Fruit fly (Drosophila melanogaster): ENCODE results near the gene CG6726.

Gene CG6726

DNA sequence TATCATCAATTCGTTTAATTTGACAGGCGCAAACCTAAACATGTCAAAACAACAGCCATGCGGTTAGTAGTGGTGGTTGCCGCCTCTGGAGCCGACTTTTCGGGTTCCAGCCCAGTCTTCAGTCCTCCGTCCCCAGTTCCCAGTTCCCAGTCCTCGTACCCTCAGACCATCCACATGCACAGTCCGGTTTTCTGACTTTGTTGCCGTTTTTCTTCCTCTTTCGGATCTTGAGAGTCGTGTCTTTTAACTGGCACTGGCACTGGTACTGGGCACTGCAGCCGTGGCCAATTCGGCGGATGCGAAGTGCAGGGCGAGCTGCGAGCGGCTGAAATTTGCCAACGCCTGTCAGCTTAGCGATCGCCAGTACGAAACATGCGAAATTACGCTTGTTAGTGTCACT is 40.8 kb downstream of the CG6726 start:
- no peak for TF ChIP-seq usp (GFP tag; optimal IDR thresholded peaks at IDR 0.05)
- TF ChIP-seq EcR (GFP tag; optimal IDR thresholded peaks at IDR 0.05), result no peak
- TF ChIP-seq pan (optimal IDR thresholded peaks at IDR 0.05), result no peak
- no peak for TF ChIP-seq CG8478 (optimal IDR thresholded peaks at IDR 0.05)
- no peak for TF ChIP-seq Dll (optimal IDR thresholded peaks at IDR 0.05)
- TF ChIP-seq psq (optimal IDR thresholded peaks at IDR 0.05), result no peak

DNA sequence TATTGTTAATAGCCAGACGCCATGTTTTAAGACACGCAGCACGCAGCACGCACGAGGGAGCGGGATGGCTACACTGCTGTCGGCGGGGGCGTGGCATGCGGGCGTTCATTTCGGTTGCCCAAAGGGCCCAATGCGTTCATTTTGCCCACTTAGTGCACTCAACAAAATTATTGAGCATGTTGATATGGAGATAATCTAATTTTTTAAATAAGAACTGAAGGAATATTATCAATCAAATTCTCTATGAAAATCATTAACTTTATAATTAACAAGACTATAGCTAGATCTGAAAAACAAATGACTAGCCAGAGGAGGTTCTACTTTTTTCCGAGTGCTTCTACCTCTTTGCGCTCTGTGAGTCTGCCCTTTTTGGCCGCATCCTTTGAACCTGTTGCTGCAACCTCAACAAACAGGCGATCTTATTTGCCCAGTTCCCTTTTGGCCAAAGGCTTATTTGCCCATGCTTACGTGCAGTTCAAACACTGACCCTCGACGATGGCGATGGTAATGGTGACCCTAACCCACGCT is 41.8 kb downstream of the CG6726 start:
- no peak for TF ChIP-seq psq (optimal IDR thresholded peaks at IDR 0.05)
- no peak for TF ChIP-seq pan (optimal IDR thresholded peaks at IDR 0.05)
- no peak for TF ChIP-seq Dll (optimal IDR thresholded peaks at IDR 0.05)
- TF ChIP-seq usp (GFP tag; optimal IDR thresholded peaks at IDR 0.05), result no peak
- TF ChIP-seq CG8478 (optimal IDR thresholded peaks at IDR 0.05), result no peak
- no peak for TF ChIP-seq EcR (GFP tag; optimal IDR thresholded peaks at IDR 0.05)

DNA sequence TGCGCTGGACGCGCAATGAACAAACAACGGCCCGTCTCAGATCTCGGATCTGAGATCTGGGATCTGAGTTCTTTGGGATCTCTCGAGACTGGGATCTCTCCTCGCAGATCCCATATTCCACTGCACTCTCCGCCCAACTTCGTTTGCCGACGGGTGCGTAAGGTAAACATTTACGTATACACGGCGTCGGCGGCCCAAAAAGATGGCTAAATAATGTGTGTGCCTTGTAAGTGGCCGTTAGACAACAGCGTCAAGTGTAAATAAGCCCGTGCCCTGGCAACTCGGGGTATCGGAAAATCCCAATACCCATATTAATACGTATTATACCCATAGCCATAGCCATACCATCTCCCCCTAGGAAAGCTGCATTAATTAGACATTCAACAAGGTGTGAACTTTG is 43.2 kb downstream of the CG6726 start:
- TF ChIP-seq psq (optimal IDR thresholded peaks at IDR 0.05) (no peak), Dll (optimal IDR thresholded peaks at IDR 0.05) (no peak), usp (GFP tag; optimal IDR thresholded peaks at IDR 0.05) (no peak), EcR (GFP tag; optimal IDR thresholded peaks at IDR 0.05) (no peak), CG8478 (optimal IDR thresholded peaks at IDR 0.05) (no peak)

DNA sequence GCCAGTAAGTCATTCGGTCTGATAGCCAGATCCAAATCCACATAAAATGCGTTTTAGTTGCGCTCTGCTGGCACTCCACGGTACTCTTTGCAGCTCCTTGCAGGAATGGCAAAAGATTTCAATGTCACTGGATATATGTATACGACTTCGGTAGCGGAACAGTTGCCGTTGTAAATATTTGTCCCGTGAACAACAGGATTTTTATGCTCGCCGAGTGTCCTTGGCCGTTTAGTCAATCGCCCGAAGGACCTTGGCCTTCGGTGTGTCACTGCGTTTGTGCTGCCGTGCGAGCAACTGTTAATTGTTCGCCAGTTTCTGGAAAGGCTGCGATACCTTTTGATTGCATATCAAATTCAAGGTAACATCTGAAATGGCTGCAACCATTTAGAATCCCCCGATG is 46.9 kb downstream of the CG6726 start:
- TF ChIP-seq pan (optimal IDR thresholded peaks at IDR 0.05) (no peak), Dll (optimal IDR thresholded peaks at IDR 0.05) (no peak), psq (optimal IDR thresholded peaks at IDR 0.05) (no peak), usp (GFP tag; optimal IDR thresholded peaks at IDR 0.05) (no peak), CG8478 (optimal IDR thresholded peaks at IDR 0.05) (no peak), EcR (GFP tag; optimal IDR thresholded peaks at IDR 0.05) (no peak)

DNA sequence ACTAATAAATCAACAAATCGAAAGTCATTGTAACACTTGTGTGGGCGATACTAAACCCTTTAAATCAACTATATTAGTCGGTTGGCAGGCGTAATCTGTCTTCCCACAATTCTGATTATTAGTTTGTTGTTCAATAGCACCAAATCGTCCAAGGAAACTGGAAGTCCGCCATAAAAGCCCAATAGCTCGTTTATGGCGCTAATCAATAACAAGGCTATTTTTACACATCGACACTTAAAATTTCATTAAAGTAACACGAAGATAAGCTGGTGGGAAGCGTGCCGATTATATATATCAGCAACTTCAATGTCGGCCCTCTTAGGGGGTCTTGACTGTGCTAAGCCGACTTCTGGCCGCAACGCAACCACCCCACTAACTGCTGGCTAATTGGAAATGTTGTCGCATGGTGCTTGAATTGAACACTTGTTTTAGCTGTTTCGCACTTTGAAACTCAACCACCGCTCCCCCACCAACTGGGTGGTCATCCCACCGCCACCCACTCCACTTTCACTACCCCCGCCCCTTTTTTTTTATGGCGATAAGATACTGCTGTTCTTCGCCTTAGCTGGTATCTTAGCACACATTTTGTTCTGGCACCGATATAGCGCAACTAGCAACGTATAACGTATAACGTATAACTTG is 47.6 kb downstream of the CG6726 start:
- TF ChIP-seq Dll (optimal IDR thresholded peaks at IDR 0.05) (no peak), psq (optimal IDR thresholded peaks at IDR 0.05) (no peak), pan (optimal IDR thresholded peaks at IDR 0.05) (no peak), CG8478 (optimal IDR thresholded peaks at IDR 0.05) (no peak), usp (GFP tag; optimal IDR thresholded peaks at IDR 0.05) (no peak), EcR (GFP tag; optimal IDR thresholded peaks at IDR 0.05) (no peak)

DNA sequence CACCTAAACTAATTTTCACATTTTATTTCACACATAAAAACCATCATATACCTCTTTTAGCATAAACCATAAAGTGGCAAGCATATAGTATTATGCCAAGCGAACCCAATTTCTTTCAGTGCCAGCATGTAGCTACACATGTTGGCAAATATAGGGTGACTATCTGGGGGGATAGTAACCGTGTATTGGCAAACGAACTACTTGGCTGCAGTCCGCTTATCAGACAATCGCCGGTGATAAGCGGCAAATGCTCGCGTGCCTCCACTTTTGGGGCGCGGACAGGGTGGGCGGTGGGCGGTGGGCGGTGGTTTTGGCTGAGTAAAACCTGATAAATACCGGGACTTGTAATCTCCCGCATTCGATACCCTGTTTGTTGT is 48.1 kb downstream of the CG6726 start:
- no peak for TF ChIP-seq Dll (optimal IDR thresholded peaks at IDR 0.05)
- no peak for TF ChIP-seq EcR (GFP tag; optimal IDR thresholded peaks at IDR 0.05)
- no peak for TF ChIP-seq usp (GFP tag; optimal IDR thresholded peaks at IDR 0.05)
- TF ChIP-seq CG8478 (optimal IDR thresholded peaks at IDR 0.05), result no peak
- TF ChIP-seq pan (optimal IDR thresholded peaks at IDR 0.05), result no peak
- TF ChIP-seq psq (optimal IDR thresholded peaks at IDR 0.05), result no peak

DNA sequence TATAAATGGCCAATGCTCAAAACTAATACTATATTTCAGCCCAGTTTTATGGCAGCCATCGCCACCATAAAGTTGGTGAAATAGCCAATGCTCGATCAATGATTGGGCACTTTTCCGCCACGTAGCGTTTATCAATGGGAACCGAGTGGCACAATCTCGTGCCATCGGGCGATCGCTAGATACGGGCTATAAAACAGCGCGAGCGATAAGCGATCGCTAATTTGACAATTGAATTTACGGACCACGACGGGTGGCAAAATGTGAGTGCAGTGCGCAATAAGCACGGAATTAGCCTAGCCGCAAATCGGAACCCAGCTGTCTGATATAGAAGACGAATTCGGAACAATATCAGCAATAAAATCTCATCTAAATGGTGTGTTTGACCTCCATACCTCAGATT is 48.8 kb downstream of the CG6726 start:
- TF ChIP-seq usp (GFP tag; optimal IDR thresholded peaks at IDR 0.05) (no peak), Dll (optimal IDR thresholded peaks at IDR 0.05) (no peak), CG8478 (optimal IDR thresholded peaks at IDR 0.05) (no peak)

DNA sequence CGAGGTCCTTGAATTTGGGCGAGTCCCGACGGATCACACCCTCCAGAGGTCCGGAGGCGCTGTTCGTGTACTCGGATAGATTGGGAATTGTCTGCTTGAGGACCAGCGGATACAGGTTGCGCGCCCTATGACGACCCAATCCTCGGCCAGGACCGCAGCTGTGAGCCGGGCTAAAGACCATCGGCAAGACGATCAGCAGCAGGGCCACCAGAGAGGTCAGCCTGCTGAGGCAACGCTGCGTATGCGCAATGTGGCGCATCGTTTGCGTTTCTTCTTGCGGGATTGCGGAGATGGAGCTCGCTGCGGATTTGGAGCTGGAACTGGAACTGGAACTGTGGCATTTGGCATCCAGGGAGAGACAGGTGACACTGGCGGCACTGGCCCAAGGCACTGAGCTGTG is 49.6 kb downstream of the CG6726 start:
- no peak for TF ChIP-seq CG8478 (optimal IDR thresholded peaks at IDR 0.05)
- no peak for TF ChIP-seq pan (optimal IDR thresholded peaks at IDR 0.05)

DNA sequence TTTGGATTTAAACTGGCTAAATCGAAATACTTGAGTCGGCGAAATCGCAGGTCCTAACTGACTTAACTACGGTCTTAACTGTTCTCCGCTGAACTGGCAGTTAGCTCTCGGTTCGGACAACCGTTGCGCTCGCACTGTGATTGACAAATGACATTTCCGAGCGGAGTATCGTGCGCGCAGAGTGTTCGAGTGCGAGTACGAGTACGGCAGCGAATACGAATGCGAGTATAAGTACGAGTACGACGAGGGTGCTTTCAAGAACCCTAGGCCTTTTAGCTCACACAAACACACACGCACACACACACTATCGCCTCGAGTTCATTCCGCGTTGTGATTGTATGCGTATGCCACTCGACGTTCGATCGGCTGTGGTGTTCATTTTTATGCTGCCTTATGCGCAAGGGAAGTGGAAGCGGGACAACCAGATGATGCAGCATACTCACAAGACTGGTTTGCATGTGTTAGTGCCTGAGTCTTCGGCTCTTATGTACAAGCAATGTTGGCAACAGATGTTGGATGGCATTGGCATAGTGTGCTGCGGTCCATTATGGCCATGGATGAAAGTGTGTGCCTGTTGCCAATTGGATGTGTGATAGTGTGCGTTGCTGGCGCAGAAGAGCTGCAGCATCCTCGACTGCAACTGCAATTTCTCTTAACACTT is 50.3 kb downstream of the CG6726 start, which contains the start of gene hh:
Gene hh (minus strand): TSS at position 229 of the 661 bp plus-strand sequence.
- TF ChIP-seq psq (optimal IDR thresholded peaks at IDR 0.05) (no peak), CG8478 (optimal IDR thresholded peaks at IDR 0.05) (peak; percentile 70), usp (GFP tag; optimal IDR thresholded peaks at IDR 0.05) (no peak), pan (optimal IDR thresholded peaks at IDR 0.05) (no peak), Dll (optimal IDR thresholded peaks at IDR 0.05) (no peak), EcR (GFP tag; optimal IDR thresholded peaks at IDR 0.05) (no peak)

DNA sequence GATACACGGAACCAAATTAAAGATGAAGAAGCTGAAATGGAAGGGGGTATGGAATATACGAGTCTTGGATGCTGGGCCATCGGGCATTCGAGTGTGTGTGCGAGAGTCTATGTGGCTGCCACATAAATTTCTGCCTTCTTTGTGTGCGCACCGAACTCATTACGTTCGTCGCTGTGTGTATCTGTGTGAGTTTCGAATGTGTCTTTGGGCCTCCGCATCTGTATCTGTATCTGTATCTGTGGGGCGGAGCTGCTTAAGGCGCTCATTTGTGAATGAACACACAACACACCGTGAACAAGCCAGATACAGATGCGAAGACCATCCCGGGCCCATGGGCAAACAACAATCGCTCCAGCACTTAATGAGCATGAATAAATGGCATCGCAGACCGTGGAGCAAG is 51.9 kb downstream of the CG6726 start:
- TF ChIP-seq usp (GFP tag; optimal IDR thresholded peaks at IDR 0.05) (no peak), CG8478 (optimal IDR thresholded peaks at IDR 0.05) (no peak), Dll (optimal IDR thresholded peaks at IDR 0.05) (peak; percentile 38), EcR (GFP tag; optimal IDR thresholded peaks at IDR 0.05) (no peak), psq (optimal IDR thresholded peaks at IDR 0.05) (no peak), pan (optimal IDR thresholded peaks at IDR 0.05) (no peak)

DNA sequence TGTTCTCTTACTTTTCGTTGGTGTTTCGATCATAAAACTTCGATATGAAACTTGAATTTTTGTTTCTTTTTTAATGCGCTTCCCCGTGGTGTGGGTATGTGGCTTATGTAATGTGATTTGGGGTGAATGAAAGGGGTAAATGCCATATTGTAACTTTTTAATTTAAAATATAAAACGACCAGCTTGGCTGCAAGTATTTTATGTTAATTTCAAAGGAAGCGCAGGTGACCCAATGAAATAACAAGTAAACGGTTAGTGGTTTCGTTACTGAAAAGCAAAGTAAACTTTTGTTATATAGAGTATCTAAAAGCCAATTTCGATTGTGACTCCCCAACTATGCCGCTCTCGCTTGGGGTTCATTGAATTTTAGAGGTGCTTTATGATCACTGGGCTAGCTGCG is 53.1 kb downstream of the CG6726 start:
- TF ChIP-seq CG8478 (optimal IDR thresholded peaks at IDR 0.05), result no peak
- TF ChIP-seq EcR (GFP tag; optimal IDR thresholded peaks at IDR 0.05), result no peak
- no peak for TF ChIP-seq Dll (optimal IDR thresholded peaks at IDR 0.05)
- TF ChIP-seq pan (optimal IDR thresholded peaks at IDR 0.05), result no peak
